Worm (Caenorhabditis elegans) whole organism, dauer: ENCODE data around the gene T28F3.9.
"Not testable (repeated sequence)": the region's sequence is repeated elsewhere in the genome, so short reads cannot be mapped to it uniquely, and the experiment has no call there.

Experiments used
- unc-62 ChIP-seq: sonication (generic microtip); optimal IDR thresholded peaks from 2 replicates; lab custom pipeline; 2017; ENCODE audit warnings: missing biosample characterization, missing genetic modification reagents, missing genetic modification characterization

T28F3.9 gene

DNA sequence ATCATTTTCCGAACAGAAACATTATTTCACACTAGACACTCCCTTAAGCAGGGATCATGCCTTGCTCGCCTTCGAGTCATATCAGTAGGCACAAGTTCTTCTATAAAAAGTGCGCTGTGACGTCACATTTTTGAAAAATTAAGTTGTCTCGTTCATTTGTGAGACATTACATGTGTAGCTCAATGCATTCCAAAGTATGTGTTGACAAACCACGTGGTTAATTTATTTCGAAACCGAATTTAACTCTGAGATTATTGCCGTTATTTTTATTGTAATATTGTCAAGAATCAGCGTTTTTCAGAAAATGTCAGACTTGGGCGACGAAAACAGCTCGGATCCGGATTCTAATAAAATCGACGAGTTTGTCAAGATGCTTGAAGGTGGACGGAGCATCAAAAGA, 13.8 kb upstream of the T28F3.9 start, which contains the start of gene T28F3.5:
Gene T28F3.5 (plus strand): TSS at position 301 of the 400 bp plus-strand sequence.
- TF ChIP-seq unc-62 (GFP tag; lab: Kevin White, UChicago): no peak

DNA sequence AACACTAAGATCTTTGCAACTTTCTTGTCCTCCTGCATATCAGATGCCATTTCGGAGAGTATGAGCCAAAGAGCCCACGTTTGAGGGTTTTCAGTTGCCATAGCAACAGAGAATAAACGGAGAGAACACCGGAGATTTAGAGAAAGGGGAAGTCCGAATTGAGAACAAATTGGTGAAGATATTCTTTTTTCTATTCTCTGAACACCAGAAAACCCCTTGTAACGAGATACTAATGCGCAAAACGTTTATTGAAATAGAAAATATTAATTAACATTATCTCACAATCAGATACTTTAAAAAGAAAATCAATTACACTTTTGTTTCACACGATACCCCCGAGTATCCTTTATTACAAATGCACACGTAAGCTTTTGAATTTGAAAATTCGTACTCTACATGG, 6.4 kb upstream of the T28F3.9 start, which contains the start of gene ifta-2:
Gene ifta-2 (minus strand): TSS at position 101 of the 400 bp plus-strand sequence.
- no peak for TF ChIP-seq unc-62 (GFP tag; lab: Kevin White, UChicago)

DNA sequence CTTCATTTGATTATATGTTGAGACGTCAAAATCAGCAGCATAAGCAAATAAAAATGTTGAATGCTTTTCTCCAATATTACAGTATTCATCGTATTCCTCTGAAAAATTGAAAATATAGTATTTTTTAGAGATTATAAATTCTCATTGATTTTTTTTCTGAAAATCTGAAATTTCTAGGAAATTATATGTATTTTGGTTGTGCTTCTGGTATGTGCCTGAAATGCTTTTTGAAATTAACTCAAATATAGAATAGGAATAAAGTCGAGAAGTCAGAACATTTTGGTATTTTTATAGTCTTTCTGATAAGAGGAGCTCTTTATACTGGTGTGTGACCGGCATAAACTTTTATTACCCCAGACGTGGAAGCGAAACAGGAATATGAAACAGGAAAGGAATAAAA, 1.1 kb upstream of the T28F3.9 start, which contains the start of gene T28F3.8:
Gene T28F3.8 (minus strand): TSS at position 101 of the 400 bp plus-strand sequence.
- TF ChIP-seq unc-62 (GFP tag; lab: Kevin White, UChicago): not testable (repeated sequence)

DNA sequence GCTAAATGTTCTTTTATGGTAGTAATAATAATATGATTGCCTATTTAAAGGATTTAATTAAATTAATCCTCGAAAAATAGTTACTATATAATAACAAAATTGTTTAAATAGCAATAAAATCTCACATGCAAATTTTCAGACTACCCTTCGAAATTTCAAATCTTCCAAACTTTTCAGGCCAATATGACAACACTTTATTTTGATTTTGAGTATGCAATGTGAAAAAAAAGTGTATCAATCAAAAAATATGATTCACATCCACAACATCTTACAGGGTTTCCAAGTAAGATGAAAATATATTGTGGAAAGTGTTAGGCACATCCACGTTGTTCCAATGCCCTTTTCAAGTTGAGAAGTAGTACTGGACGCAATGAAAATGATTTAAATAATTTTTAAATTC, 3.5 kb downstream of the T28F3.9 start, which contains the start of gene snf-9:
Gene snf-9 (plus strand): TSS at position 301 of the 400 bp plus-strand sequence.
- TF ChIP-seq unc-62 (GFP tag; lab: Kevin White, UChicago): no peak

DNA sequence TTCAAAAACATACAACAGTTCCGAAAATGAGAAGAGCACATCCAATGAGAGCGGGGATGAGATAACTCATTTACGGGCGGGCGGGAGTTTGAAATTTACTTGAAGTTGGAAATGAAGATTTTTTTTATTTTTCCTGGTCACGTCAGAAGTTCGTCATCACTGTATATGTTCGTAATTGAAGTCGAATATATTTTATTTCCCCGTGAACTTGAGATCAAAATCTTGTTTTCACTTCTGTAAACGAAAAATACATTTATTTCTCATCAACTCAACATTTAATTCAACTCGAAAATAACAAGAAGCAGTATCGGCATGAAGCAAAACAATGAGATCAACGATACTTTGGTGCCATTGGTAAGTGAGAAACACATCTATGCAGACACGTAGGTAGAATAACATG, 8.1 kb downstream of the T28F3.9 start, which contains the start of gene C49C3.20:
Gene C49C3.20 (minus strand): TSS at position 101 of the 400 bp plus-strand sequence.
- TF ChIP-seq unc-62 (GFP tag; lab: Kevin White, UChicago): no peak

DNA sequence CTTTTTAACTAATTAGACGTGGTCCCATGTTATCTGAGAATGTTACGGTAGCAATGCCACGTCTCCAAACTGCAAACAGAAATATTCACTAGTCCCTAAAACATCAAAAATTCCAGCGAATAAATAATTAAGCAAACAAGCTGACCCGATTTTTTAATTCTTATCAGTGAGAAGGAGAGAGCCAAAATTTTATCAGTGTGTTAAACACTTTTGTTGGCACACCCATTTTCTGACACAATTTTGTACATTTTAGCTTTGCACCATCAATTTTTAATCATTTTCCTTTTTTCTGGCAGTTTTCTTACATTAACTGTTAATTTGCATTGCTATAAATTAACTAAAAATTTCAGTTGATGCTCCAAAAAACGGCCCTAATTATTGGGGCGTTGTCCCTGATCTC, 12.1 kb downstream of the T28F3.9 start, which contains the start of gene C49C3.4:
Gene C49C3.4 (plus strand): TSS at position 351 of the 400 bp plus-strand sequence.
- TF ChIP-seq unc-62 (GFP tag; lab: Kevin White, UChicago): no peak

DNA sequence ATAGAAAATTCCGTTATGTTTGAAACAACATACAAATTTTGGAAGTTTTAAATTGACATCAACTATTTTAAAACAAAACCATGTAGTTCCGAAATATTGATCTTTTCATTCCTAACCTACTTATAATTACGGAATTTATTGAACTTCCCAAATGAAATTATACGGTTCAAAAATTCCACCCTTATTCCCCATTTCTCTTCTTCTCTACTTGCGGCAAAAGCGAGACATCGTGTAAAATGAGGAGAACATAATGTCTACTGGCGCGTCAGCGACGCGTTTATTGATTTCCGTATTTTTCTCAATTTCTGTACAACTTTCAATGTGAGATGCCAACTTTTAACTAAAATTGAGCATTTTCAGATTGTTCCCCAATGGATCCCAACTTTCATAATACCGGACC, 20.5 kb downstream of the T28F3.9 start, which contains the start of gene ceh-88:
Gene ceh-88 (plus strand): TSS at position 355 of the 400 bp plus-strand sequence.
- TF ChIP-seq unc-62 (GFP tag; lab: Kevin White, UChicago): no peak

DNA sequence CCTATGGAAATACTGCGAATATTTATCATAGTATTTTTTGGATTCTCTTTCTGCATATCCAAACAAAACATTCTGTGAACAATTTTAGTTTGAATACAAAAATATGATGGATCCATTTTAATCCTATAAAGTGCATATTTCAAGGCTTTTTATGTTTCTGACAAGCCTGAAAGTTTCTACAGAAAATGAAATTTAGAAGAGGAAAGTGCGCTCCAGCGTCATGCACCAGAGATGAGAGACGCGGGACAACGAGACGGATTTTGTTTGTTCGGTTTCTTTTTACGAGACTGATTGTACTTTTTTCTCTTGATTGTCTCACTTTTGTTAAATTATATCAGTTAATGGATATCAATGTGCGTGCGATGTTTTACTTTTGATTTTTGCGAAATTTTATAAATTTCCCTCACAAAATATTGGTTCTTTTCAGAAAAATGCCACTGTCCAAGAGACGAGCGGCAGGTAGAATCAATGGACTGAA, 22.8 kb downstream of the T28F3.9 start, which contains the start of gene C49C3.6:
Gene C49C3.6 (plus strand): TSS at position 428 of the 478 bp plus-strand sequence.
- TF ChIP-seq unc-62 (GFP tag; lab: Kevin White, UChicago): no peak

DNA sequence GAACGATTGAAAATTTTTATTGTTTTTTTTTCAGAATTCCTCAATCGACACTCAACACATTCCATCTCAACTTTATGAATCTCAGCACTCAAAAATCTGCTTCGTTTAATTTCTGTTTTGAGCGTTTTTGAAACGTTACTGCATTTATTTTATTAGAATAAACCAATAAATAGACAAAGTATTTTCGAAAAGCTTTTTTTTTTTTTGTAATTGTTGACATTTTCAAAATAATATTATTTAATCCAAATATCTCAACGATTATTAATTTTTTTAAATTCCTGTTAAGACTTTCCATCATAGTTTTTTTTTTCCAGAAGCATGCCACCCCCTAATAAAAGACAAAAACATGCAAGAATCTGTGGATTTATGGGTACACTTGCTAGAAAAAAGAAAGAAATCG, 23.9 kb downstream of the T28F3.9 start, which contains the start of gene C49C3.7:
Gene C49C3.7 (plus strand): TSS at position 301 of the 400 bp plus-strand sequence.
- TF ChIP-seq unc-62 (GFP tag; lab: Kevin White, UChicago): no peak

DNA sequence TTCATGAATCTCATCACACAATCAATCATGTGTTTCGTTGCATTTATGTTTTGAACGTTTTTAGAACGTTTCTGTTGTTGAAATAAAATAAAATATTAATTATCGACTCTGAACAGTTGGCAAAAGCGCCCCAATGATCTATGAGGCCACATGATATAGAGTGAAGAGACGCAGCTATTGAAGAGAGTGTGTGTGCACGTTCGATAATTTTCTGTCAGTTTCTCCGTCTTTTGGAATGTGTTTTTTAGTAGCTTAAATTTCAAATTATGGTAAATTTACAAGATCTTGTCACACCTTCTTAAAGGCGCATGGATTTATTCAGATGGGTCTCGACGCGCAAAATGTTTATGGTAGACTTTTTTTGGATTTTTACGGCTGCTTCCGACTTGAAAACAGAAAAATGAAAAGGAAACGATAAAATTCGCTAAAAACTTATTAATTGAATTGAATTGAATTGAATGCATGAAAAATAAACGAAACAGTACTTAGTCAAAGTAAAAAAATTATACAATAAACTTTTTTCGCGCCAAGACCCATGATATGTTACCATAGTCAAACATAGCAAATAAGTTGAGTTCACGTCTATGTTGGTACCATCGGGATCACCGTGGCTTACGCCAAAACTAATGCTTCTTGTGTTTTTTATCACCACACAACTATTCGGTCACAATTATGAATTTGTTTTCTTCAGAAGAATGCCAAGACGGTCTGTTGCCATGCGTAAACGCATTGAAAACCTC, 25.4 kb downstream of the T28F3.9 start, which contains the start of gene C49C3.15:
Gene C49C3.15 (plus strand): TSS at position 690 of the 740 bp plus-strand sequence.
- TF ChIP-seq unc-62 (GFP tag; lab: Kevin White, UChicago): no peak

DNA sequence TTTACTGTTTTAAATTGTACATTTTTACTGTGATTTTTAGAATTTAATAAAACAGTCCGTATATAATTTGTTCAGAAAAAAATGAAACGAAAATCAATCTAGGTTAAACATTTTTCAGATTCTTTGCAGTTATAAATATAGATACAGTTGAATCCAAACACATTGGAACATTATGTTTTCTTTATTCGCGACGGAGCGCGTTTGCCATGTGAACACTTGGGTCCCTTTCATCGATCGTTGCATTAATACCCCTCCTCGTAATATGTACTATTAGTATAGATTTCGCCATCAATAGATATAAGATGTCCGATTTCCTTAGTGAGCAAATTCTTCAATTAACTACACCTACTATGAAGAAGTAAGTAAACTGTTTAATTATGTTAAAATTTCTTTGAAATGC, 26.7 kb downstream of the T28F3.9 start, which contains the start of gene C49C3.8:
Gene C49C3.8 (plus strand): TSS at position 173 of the 400 bp plus-strand sequence.
- TF ChIP-seq unc-62 (GFP tag; lab: Kevin White, UChicago): no peak

DNA sequence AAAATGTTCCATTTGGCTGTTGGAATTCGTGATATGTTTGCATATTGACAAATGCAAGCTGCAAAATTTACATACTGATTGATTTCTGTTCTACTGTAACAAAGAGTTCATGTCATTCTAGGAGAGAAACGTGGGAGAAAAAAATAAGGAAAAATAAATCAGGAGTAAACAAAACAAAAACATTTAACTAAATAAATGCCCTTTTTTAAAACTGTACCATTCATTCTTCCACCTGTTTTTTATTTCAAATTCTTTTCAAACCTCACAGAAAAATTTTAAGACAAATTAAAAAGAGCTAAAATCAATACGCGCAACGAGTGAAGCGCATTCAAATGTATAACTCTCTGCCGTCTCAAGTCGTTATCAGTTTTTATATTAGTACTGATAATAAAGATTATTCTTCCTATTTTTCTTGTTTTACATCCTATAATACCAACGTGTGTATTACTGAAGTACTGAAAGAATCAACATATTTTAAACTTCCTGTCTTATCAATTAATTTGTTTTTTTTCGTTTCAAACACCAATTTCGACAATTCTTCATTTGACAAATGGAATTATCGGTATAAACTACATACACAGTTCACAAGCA, 30.7 kb downstream of the T28F3.9 start, which contains the start of gene C49C3.10:
Gene C49C3.10 (minus strand): TSS at position 51 of the 591 bp plus-strand sequence.
- TF ChIP-seq unc-62 (GFP tag; lab: Kevin White, UChicago): no peak

DNA sequence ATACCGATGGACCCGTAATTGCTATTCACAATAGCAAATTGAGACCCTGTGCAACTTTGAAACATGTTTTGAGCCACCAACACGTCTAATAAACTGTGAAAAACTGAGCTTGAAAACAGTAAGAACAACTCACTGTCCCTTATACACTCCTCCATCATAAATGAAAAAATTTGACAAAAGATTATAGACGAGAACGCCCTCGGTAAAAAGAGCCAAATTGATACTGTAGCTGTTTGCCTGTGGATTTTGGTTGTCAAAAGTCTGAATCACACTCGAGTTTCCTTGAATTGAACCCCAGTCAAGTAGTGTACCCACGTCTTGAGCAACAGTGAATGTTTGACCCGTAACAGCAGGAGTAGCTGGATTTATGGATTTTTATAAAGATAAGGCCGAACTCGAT, 32.7 kb downstream of the T28F3.9 start:
- TF ChIP-seq unc-62 (GFP tag; lab: Kevin White, UChicago): no peak

DNA sequence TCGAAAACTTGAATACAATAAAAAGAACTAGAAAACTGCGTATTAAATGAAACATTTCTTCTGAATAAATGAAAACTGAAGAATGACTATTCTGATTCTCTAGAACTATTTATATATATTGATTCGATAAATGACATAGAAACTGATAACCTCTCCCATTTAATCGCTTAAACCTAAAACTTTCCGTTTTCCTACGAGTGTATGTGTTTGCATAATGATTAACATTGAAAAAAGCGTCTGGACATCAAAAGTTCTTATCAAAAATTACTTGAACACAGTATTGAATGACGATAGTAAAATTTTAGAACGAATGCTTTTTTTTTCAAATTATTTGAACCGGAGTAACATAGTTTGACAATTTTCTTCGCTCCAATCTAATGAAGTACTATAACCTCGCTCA, 33.9 kb downstream of the T28F3.9 start, which contains the start of gene C49C3.9:
Gene C49C3.9 (minus strand): TSS at position 136 of the 400 bp plus-strand sequence.
- TF ChIP-seq unc-62 (GFP tag; lab: Kevin White, UChicago): no peak

DNA sequence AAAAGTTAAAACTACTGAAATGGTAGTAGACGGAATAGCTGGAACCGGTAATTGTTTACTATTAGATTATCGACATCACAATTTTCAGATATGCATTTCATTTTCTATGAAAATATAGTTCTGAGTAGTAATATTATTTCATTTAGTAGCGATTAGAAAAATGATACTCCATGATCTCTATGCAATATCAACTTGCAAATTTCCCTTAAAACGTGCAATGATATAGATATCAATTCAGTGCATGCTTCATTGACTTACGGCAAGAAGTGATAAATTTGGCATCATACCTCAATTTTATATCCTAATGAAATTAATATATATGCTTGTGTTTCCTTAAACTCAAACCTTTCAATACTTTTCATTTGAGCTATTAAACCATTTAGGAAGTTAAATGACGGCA, 34.4 kb downstream of the T28F3.9 start, which contains the start of gene C49C3.21:
Gene C49C3.21 (plus strand): TSS at position 301 of the 400 bp plus-strand sequence.
- TF ChIP-seq unc-62 (GFP tag; lab: Kevin White, UChicago): no peak
